Worm (Caenorhabditis elegans) whole organism, L4 larva: ENCODE data around the gene C08B6.6.

Experiments used
- T20F7.1 ChIP-seq: fragments of 200-800 bp; sonication (Bioruptor generic); optimal IDR thresholded peaks from 2 replicates; lab custom pipeline; 2018; ENCODE audit warnings: mild to moderate bottlenecking, missing genetic modification characterization, missing compliant biosample characterization
- Y5F2A.4 ChIP-seq: fragments of 200-800 bp; sonication (Bioruptor generic); optimal IDR thresholded peaks from 2 replicates; lab custom pipeline; 2018; ENCODE audit warnings: mild to moderate bottlenecking, missing genetic modification characterization, missing compliant biosample characterization
- ZK337.2 ChIP-seq: fragments of 200-800 bp; sonication (Bioruptor generic); IDR thresholded peaks from 2 replicates; pipeline ENCODE4 v1.3.6; 2022; ENCODE audit warnings: missing genetic modification reagents, missing genetic modification characterization, missing compliant biosample characterization
- aha-1 ChIP-seq: fragments of 150-350 bp; peaks from one replicate; lab custom pipeline; 2014; ENCODE audit warnings: missing biosample characterization, missing genetic modification characterization
- ceh-32 ChIP-seq: sonication (generic microtip); optimal IDR thresholded peaks from 2 replicates; lab custom pipeline; 2016; ENCODE audit warnings: mild to moderate bottlenecking, missing genetic modification characterization, missing compliant biosample characterization; ENCODE audit not compliant: poor library complexity
- ceh-82 ChIP-seq: sonication (generic microtip); optimal IDR thresholded peaks from 2 replicates; lab custom pipeline; 2017; ENCODE audit warnings: missing biosample characterization, missing genetic modification characterization
- cey-2 ChIP-seq: sonication (generic microtip); optimal IDR thresholded peaks from 3 replicates; lab custom pipeline; 2017; ENCODE audit warnings: missing genetic modification characterization, mild to moderate bottlenecking, missing compliant biosample characterization, antibody characterized with exemption, borderline replicate concordance; ENCODE audit not compliant: insufficient read depth
- ctbp-1 ChIP-seq: fragments of 200-800 bp; sonication (Bioruptor generic); IDR thresholded peaks from 2 replicates; pipeline ENCODE4 v1.3.6; 2022; ENCODE audit warnings: missing genetic modification reagents, missing genetic modification characterization, missing compliant biosample characterization
- daf-12 ChIP-seq: fragments of 150-350 bp; optimal IDR thresholded peaks from 2 replicates; lab custom pipeline; 2014; ENCODE audit warnings: missing biosample characterization, missing genetic modification reagents, missing genetic modification characterization
- daf-16 ChIP-seq, 3 experiments: sonication (generic microtip); optimal IDR thresholded peaks; 2 replicates each; lab custom pipeline; 2016 to 2017; ENCODE audit warnings: missing genetic modification characterization in 3 of 3, missing genetic modification reagents in 3 of 3, mild to moderate bottlenecking in 2 of 3, missing compliant biosample characterization in 2 of 3, missing biosample characterization in 1 of 3, moderate library complexity in 1 of 3
- daf-8 ChIP-seq: fragments of 200-800 bp; sonication (Bioruptor generic); IDR thresholded peaks from 2 replicates; pipeline ENCODE4 v1.3.6; 2022; ENCODE audit warnings: missing genetic modification characterization, missing compliant biosample characterization
- dmd-6 ChIP-seq: fragments of 200-800 bp; sonication (Bioruptor generic); IDR thresholded peaks from 2 replicates; pipeline ENCODE4 v1.3.6; 2022; ENCODE audit warnings: missing genetic modification reagents, missing genetic modification characterization, missing compliant biosample characterization
- dve-1 ChIP-seq: sonication (generic microtip); optimal IDR thresholded peaks from 2 replicates; lab custom pipeline; 2017; ENCODE audit warnings: antibody characterized with exemption, mild to moderate bottlenecking, missing genetic modification characterization, missing compliant biosample characterization; ENCODE audit not compliant: insufficient read depth
- egl-43 ChIP-seq: fragments of 200-800 bp; sonication (Bioruptor generic); IDR thresholded peaks from 2 replicates; pipeline ENCODE4 v1.3.6; 2022; ENCODE audit warnings: missing genetic modification reagents, missing genetic modification characterization, missing compliant biosample characterization
- hlh-11 ChIP-seq: fragments of 200-800 bp; sonication (Bioruptor generic); optimal IDR thresholded peaks from 2 replicates; lab custom pipeline; 2018; ENCODE audit warnings: mild to moderate bottlenecking, missing genetic modification characterization, missing compliant biosample characterization
- lin-1 ChIP-seq: fragments of 200-800 bp; sonication (Bioruptor generic); IDR thresholded peaks from 2 replicates; pipeline ENCODE4 v1.3.6; 2022; ENCODE audit warnings: missing genetic modification reagents, missing genetic modification characterization, missing compliant biosample characterization
- lin-39 ChIP-seq: fragments of 150-350 bp; optimal IDR thresholded peaks from 2 replicates; lab custom pipeline; 2014; ENCODE audit warnings: missing biosample characterization, missing genetic modification reagents, missing genetic modification characterization
- mes-2 ChIP-seq: sonication (generic microtip); optimal IDR thresholded peaks from 2 replicates; lab custom pipeline; 2016; ENCODE audit warnings: missing genotype, mild to moderate bottlenecking, missing genetic modification characterization, missing compliant biosample characterization; ENCODE audit not compliant: poor library complexity, severe bottlenecking
- nhr-102 ChIP-seq: sonication (generic microtip); optimal IDR thresholded peaks from 2 replicates; lab custom pipeline; 2016; ENCODE audit warnings: mild to moderate bottlenecking, missing genetic modification characterization, moderate library complexity, missing compliant biosample characterization
- nhr-11 ChIP-seq: fragments of 150-350 bp; optimal IDR thresholded peaks from 2 replicates; lab custom pipeline; 2014; ENCODE audit warnings: missing biosample characterization, missing genetic modification characterization
- nhr-28 ChIP-seq: fragments of 150-350 bp; optimal IDR thresholded peaks from 2 replicates; lab custom pipeline; 2014; ENCODE audit warnings: missing biosample characterization, missing genetic modification characterization
- nhr-41 ChIP-seq: fragments of 200-800 bp; sonication (Bioruptor generic); IDR thresholded peaks from 2 replicates; pipeline ENCODE4 v1.3.6; 2022; ENCODE audit warnings: missing genetic modification reagents, missing genetic modification characterization, missing compliant biosample characterization
- nhr-77 ChIP-seq: fragments of 150-350 bp; optimal IDR thresholded peaks from 2 replicates; lab custom pipeline; 2014; ENCODE audit warnings: missing biosample characterization, missing genetic modification characterization
- php-3 ChIP-seq: fragments of 200-800 bp; sonication (Bioruptor generic); IDR thresholded peaks from 2 replicates; pipeline ENCODE4 v1.3.6; 2022; ENCODE audit warnings: missing genetic modification reagents, missing genetic modification characterization, missing compliant biosample characterization
- pqm-1 ChIP-seq: sonication (generic microtip); optimal IDR thresholded peaks from 2 replicates; lab custom pipeline; 2017; ENCODE audit warnings: missing biosample characterization, missing genetic modification characterization
- snpc-1.2 ChIP-seq: fragments of 200-800 bp; sonication (Bioruptor generic); IDR thresholded peaks from 2 replicates; pipeline ENCODE4 v1.3.6; 2022; ENCODE audit warnings: missing genetic modification reagents, missing genetic modification characterization, missing compliant biosample characterization
- unc-39 ChIP-seq: sonication (generic microtip); optimal IDR thresholded peaks from 2 replicates; lab custom pipeline; 2017; ENCODE audit warnings: missing biosample characterization, missing genetic modification characterization
- unc-62 ChIP-seq, 3 experiments: fragments of 150-350 bp in 1 of 3; sonication (generic microtip); optimal IDR thresholded peaks in 2 of 3; peaks in 1 of 3; 1 replicate in 1 of 3; 2 replicates in 2 of 3; lab custom pipeline; 2014 to 2017; ENCODE audit warnings: missing biosample characterization in 3 of 3, missing genetic modification characterization in 3 of 3, missing genetic modification reagents in 3 of 3, missing genotype in 1 of 3
- zip-2 ChIP-seq: fragments of 150-350 bp; optimal IDR thresholded peaks from 2 replicates; lab custom pipeline; 2014; ENCODE audit warnings: missing biosample characterization, missing genetic modification characterization

C08B6.6 gene

DNA sequence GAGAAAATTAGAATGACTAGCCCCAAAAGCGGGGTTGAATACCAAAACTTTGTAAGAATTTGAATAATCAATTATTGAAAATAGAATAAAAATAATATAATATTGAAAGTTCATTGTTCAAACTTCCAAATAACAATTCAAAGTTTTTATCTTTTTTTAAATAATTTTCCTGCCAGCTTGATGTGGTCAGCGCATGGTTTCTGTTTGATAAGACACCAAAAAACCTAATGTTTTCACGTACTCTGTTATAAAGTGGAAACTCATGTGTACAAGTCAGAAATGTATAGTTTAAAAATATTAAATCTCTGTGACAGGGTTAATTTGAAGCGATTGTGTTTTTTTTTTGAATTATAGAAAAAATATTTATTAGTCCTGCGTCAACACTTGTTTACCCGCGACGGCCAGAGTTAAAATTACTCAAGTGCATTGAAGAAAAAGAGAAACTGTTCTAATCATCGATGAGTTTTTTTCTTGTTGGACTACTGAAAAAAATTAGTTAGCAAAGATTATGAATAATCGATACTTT lies 18.6 kb upstream of the C08B6.6 start, which contains the start of gene ugt-17:
ugt-17 (minus strand) TSS at position 180 of the 526 bp plus-strand sequence.
- peak; percentile 70 for TF ChIP-seq dve-1
- peak; percentile 74 for TF ChIP-seq pqm-1
- no peak for TF ChIP-seq mes-2 (tag; lab: Kevin White, UChicago)
- TF ChIP-seq hlh-11 = peak; percentile 50
- peak; percentile 60; the same call in 1 of the 2 replicates for TF ChIP-seq php-3 (GFP tag; lab: Robert Waterston, UW)
- peak; percentile 78 for TF ChIP-seq dmd-6 (GFP tag; lab: Robert Waterston, UW)
- no peak for TF ChIP-seq ZK337.2 (GFP tag; lab: Robert Waterston, UW)
- TF ChIP-seq T20F7.1 (GFP tag; lab: Kevin White, UChicago) = no peak
- TF ChIP-seq snpc-1.2 = no peak
- peak; percentile 7 for TF ChIP-seq nhr-102 (tag; lab: Kevin White, UChicago)
- no peak for TF ChIP-seq daf-16 (GFP tag; optimal IDR thresholded peaks at IDR 0.05; lab: Kevin White, UChicago)
- TF ChIP-seq daf-16 (tag; optimal IDR thresholded peaks at IDR 0.05; lab: Kevin White, UChicago) = peak; percentile 91
- TF ChIP-seq nhr-28 = peak; percentile 65
- TF ChIP-seq nhr-77 (tag; lab: Kevin White, UChicago) = peak; percentile 61
- no peak for TF ChIP-seq daf-8 (GFP tag; lab: Robert Waterston, UW)
- TF ChIP-seq, all 104 proteins: peak for 9

DNA sequence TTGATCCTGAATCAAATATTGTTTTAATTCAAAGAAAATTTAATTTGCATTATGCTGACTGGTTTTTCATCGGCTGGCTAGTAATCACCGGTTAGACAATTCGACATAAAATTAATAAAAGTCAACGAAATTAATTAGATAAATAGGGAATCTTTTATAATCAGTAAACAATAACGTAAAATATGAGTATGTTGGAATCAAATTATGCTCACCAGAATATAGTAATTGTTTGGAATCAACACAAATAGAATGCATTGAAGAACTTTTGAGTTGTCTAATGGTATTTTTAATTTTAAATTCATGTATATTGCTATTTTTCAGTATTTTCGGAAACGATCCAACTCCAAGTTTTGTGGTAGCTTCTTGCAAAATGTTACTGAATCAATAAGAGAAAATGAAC lies 18.0 kb upstream of the C08B6.6 start, which contains the start of gene C08B6.2:
C08B6.2 (plus strand) TSS at position 301 of the 400 bp plus-strand sequence.
- TF ChIP-seq egl-43 (no peak), aha-1 (peak; percentile 44)

DNA sequence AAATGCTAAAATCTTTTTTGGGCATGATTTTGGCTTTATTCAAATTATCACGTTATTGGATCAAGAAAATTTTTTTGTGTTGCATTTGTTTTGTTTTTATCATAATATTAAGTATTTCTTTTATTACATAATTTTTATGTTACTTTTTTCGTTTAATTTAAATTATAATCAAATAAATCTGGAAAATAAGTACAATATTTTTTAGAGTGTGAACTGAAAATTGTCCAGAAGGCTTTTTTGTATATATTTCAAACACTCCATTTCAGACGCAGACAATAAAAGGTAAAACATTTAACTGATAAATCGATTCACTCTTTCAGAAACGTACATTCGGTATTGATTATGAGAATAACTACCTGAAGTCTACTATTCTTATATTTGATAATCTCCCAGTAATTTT lies 16.1 kb upstream of the C08B6.6 start, which contains the start of gene C08B6.11:
C08B6.11 (plus strand) TSS at position 301 of the 400 bp plus-strand sequence.
- TF ChIP-seq ZK337.2 (GFP tag; lab: Robert Waterston, UW) = no peak
- TF ChIP-seq unc-39 = no peak
- no peak for TF ChIP-seq Y5F2A.4 (GFP tag; lab: Kevin White, UChicago)
- no peak for TF ChIP-seq lin-1 (GFP tag; lab: Robert Waterston, UW)
- TF ChIP-seq ceh-82 (tag; lab: Kevin White, UChicago) = no peak
- no peak for TF ChIP-seq nhr-102 (tag; lab: Kevin White, UChicago)
- no peak for TF ChIP-seq cey-2 (tag; lab: Kevin White, UChicago)
- TF ChIP-seq lin-39 (tag; lab: Kevin White, UChicago) = no peak
- no peak for TF ChIP-seq zip-2 (tag; lab: Kevin White, UChicago)

DNA sequence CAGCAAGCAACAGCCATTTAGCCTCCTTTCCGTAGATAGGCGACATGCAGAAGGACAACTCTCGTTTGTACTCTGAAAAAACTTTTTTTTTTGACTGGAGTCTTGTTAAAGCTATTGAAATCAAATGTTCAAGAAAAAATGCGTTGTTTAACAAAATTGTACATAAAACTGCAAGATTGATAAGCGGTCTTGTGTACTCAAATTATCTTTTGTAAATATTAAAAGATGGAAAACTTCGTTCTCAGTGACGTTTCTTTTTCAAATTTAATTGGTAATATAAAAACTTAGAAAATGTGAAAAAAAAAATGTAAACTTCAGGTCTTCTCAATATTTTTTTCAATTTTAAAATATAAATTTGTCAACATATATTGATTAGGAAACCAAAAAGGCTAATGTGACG lies 12.3 kb upstream of the C08B6.6 start:
- TF ChIP-seq pqm-1 (peak; percentile 44), nhr-41 (GFP tag; lab: Robert Waterston, UW) (no peak), ceh-32 (tag; lab: Kevin White, UChicago) (no peak), daf-16 (GFP tag; optimal IDR thresholded peaks at IDR 0.05; lab: Kevin White, UChicago) (no peak), daf-16 (tag; optimal IDR thresholded peaks at IDR 0.05; lab: Kevin White, UChicago) (peak; percentile 53), nhr-28 (peak; percentile 17), ctbp-1 (GFP tag; lab: Robert Waterston, UW) (no peak), nhr-11 (tag; lab: Kevin White, UChicago) (no peak)

DNA sequence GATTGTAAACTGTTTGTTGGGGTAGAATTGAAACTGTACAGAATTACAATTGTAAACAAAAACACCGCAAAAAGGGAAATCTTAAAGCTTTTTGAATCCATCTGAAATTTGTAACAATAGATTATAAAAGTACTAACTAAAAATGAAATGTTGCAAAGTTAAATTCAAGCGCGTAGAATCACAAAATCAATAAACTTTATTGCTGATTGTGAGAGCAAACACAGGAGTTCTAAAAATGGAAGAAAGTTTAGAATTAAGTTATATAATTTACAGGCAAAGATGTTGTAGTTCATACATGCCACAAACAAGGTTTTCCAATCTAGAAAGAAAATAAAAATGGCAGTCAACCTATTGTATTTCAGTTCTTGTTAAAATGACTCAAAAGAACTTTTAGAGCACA lies 11.2 kb upstream of the C08B6.6 start, which contains the start of gene C08B6.3:
C08B6.3 (minus strand) TSS at position 101 of the 400 bp plus-strand sequence.
- TF ChIP-seq unc-62 (GFP tag; optimal IDR thresholded peaks at IDR 0.05 in 1 of 2; lab: Kevin White, UChicago) = peak in 1 of 2 experiments; percentile 18
- no peak for TF ChIP-seq unc-62 (tag; optimal IDR thresholded peaks at IDR 0.05; lab: Kevin White, UChicago)
- no peak for TF ChIP-seq daf-16 (GFP tag; optimal IDR thresholded peaks at IDR 0.05; lab: Kevin White, UChicago)
- TF ChIP-seq daf-16 (tag; optimal IDR thresholded peaks at IDR 0.05; lab: Kevin White, UChicago) = peak; percentile 8
- no peak for TF ChIP-seq daf-12 (tag; lab: Kevin White, UChicago)
